Worm (Caenorhabditis elegans) whole organism, late embryonic: Measurements from ENCODE around the gene rde-12.

ENCODE experiments used
- C08G9.2 ChIP-seq: sonication (generic microtip); optimal IDR thresholded peaks from 2 replicates; lab custom pipeline; 2016; ENCODE audit warnings: mild to moderate bottlenecking, missing genetic modification characterization, moderate library complexity, missing compliant biosample characterization
- F13H6.1 ChIP-seq: sonication (generic microtip); optimal IDR thresholded peaks from 2 replicates; lab custom pipeline; 2016; ENCODE audit warnings: missing genetic modification characterization, missing compliant biosample characterization
- K09A11.1 ChIP-seq: sonication (generic microtip); optimal IDR thresholded peaks from 2 replicates; lab custom pipeline; 2017; ENCODE audit warnings: antibody characterized with exemption, mild to moderate bottlenecking, missing genetic modification characterization, missing compliant biosample characterization; ENCODE audit not compliant: insufficient read depth
- T23F11.4 ChIP-seq: fragments of 200-800 bp; sonication (Bioruptor generic); optimal IDR thresholded peaks from 2 replicates; lab custom pipeline; 2018; ENCODE audit warnings: mild to moderate bottlenecking, missing genetic modification characterization, missing compliant biosample characterization
- Y22D7AL.16 ChIP-seq: sonication (generic microtip); optimal IDR thresholded peaks from 2 replicates; lab custom pipeline; 2016; ENCODE audit warnings: missing genetic modification characterization, missing compliant biosample characterization
- ahr-1 ChIP-seq: sonication (generic microtip); optimal IDR thresholded peaks from 2 replicates; lab custom pipeline; 2016; ENCODE audit warnings: missing genetic modification characterization, missing compliant biosample characterization
- ama-1 ChIP-seq: fragments of 150-350 bp; optimal IDR thresholded peaks from 2 replicates; lab custom pipeline; 2014
- ceh-18 ChIP-seq: sonication (generic microtip); optimal IDR thresholded peaks from 2 replicates; lab custom pipeline; 2016; ENCODE audit warnings: missing genetic modification characterization, missing compliant biosample characterization
- ceh-24 ChIP-seq: sonication (generic microtip); optimal IDR thresholded peaks from 2 replicates; lab custom pipeline; 2016; ENCODE audit warnings: mild to moderate bottlenecking, missing genetic modification characterization, missing compliant biosample characterization
- ceh-31 ChIP-seq: sonication (generic microtip); optimal IDR thresholded peaks from 2 replicates; lab custom pipeline; 2016; ENCODE audit warnings: missing genetic modification characterization, missing compliant biosample characterization
- ceh-34 ChIP-seq: sonication (generic microtip); optimal IDR thresholded peaks from 2 replicates; lab custom pipeline; 2016; ENCODE audit warnings: mild to moderate bottlenecking, missing genetic modification characterization, missing compliant biosample characterization
- ceh-45 ChIP-seq: fragments of 200-800 bp; sonication (Bioruptor generic); IDR thresholded peaks from 2 replicates; pipeline ENCODE4 v1.3.6; 2022; ENCODE audit warnings: missing genetic modification reagents, missing genetic modification characterization, missing compliant biosample characterization
- ceh-48 ChIP-seq: sonication (generic microtip); optimal IDR thresholded peaks from 2 replicates; lab custom pipeline; 2016; ENCODE audit warnings: missing genetic modification characterization, inconsistent platforms, missing compliant biosample characterization
- ceh-6 ChIP-seq: fragments of 200-800 bp; sonication (Bioruptor generic); optimal IDR thresholded peaks from 2 replicates; lab custom pipeline; 2018; ENCODE audit warnings: mild to moderate bottlenecking, missing genetic modification characterization, missing compliant biosample characterization
- ceh-9 ChIP-seq: sonication (generic microtip); optimal IDR thresholded peaks from 2 replicates; lab custom pipeline; 2016; ENCODE audit warnings: mild to moderate bottlenecking, missing genetic modification characterization, inconsistent platforms, missing compliant biosample characterization
- dve-1 ChIP-seq: sonication (generic microtip); optimal IDR thresholded peaks from 2 replicates; lab custom pipeline; 2017; ENCODE audit warnings: antibody characterized with exemption, mild to moderate bottlenecking, missing genetic modification characterization, missing compliant biosample characterization
- elt-2 ChIP-seq: sonication (generic microtip); optimal IDR thresholded peaks from 2 replicates; lab custom pipeline; 2016; ENCODE audit warnings: missing genetic modification reagents, missing genetic modification characterization, missing compliant biosample characterization
- elt-4 ChIP-seq: sonication (generic microtip); optimal IDR thresholded peaks from 2 replicates; lab custom pipeline; 2016; ENCODE audit warnings: missing genetic modification characterization, missing compliant biosample characterization
- ets-4 ChIP-seq: sonication (generic microtip); optimal IDR thresholded peaks from 2 replicates; lab custom pipeline; 2016; ENCODE audit warnings: missing genetic modification characterization, missing compliant biosample characterization
- hlh-15 ChIP-seq: sonication (generic microtip); optimal IDR thresholded peaks from 2 replicates; lab custom pipeline; 2016; ENCODE audit warnings: missing genetic modification characterization, missing compliant biosample characterization
- hlh-30 ChIP-seq: sonication (generic microtip); optimal IDR thresholded peaks from 2 replicates; lab custom pipeline; 2017; ENCODE audit warnings: antibody characterized with exemption, missing genetic modification characterization, missing compliant biosample characterization; ENCODE audit not compliant: insufficient read depth
- mec-3 ChIP-seq: sonication (generic microtip); optimal IDR thresholded peaks from 2 replicates; lab custom pipeline; 2016; ENCODE audit warnings: borderline replicate concordance, missing genetic modification characterization, missing compliant biosample characterization
- nfya-1 ChIP-seq: sonication (generic microtip); optimal IDR thresholded peaks from 2 replicates; lab custom pipeline; 2017; ENCODE audit warnings: missing genetic modification characterization, mild to moderate bottlenecking, missing compliant biosample characterization, antibody characterized with exemption, moderate library complexity
- nhr-11 ChIP-seq: fragments of 150-350 bp; optimal IDR thresholded peaks from 2 replicates; lab custom pipeline; 2014; ENCODE audit warnings: missing biosample characterization, missing genetic modification characterization
- nhr-232 ChIP-seq: sonication (generic microtip); optimal IDR thresholded peaks from 2 replicates; lab custom pipeline; 2016; ENCODE audit warnings: missing genetic modification characterization, missing compliant biosample characterization
- pag-3 ChIP-seq: sonication (generic microtip); optimal IDR thresholded peaks from 2 replicates; lab custom pipeline; 2016; ENCODE audit warnings: missing compliant biosample characterization, missing genetic modification characterization, borderline replicate concordance
- pqm-1 ChIP-seq: sonication (generic microtip); optimal IDR thresholded peaks from 2 replicates; lab custom pipeline; 2016; ENCODE audit warnings: missing genetic modification characterization, missing compliant biosample characterization
- pros-1 ChIP-seq: fragments of 150-350 bp; optimal IDR thresholded peaks from 2 replicates; lab custom pipeline; 2014; ENCODE audit warnings: missing biosample characterization, missing genetic modification reagents, missing genetic modification characterization
- ref-2 ChIP-seq: sonication (generic microtip); optimal IDR thresholded peaks from 2 replicates; lab custom pipeline; 2016; ENCODE audit warnings: missing genetic modification characterization, missing compliant biosample characterization
- syd-9 ChIP-seq: sonication (generic microtip); optimal IDR thresholded peaks from 2 replicates; lab custom pipeline; 2016; ENCODE audit warnings: mild to moderate bottlenecking, missing genetic modification characterization, moderate library complexity, missing compliant biosample characterization
- tbx-2 ChIP-seq: sonication (generic microtip); optimal IDR thresholded peaks from 2 replicates; lab custom pipeline; 2016; ENCODE audit warnings: missing genetic modification characterization, missing compliant biosample characterization
- unc-42 ChIP-seq: sonication (generic microtip); optimal IDR thresholded peaks from 2 replicates; lab custom pipeline; 2016; ENCODE audit warnings: missing genotype, missing genetic modification characterization, missing compliant biosample characterization
- unc-55 ChIP-seq: sonication (generic microtip); optimal IDR thresholded peaks from 2 replicates; lab custom pipeline; 2017; ENCODE audit warnings: missing biosample characterization, missing genetic modification reagents, missing genetic modification characterization
- ztf-16 ChIP-seq: sonication (generic microtip); optimal IDR thresholded peaks from 2 replicates; lab custom pipeline; 2017; ENCODE audit warnings: missing genetic modification characterization, missing compliant biosample characterization

Gene rde-12

DNA sequence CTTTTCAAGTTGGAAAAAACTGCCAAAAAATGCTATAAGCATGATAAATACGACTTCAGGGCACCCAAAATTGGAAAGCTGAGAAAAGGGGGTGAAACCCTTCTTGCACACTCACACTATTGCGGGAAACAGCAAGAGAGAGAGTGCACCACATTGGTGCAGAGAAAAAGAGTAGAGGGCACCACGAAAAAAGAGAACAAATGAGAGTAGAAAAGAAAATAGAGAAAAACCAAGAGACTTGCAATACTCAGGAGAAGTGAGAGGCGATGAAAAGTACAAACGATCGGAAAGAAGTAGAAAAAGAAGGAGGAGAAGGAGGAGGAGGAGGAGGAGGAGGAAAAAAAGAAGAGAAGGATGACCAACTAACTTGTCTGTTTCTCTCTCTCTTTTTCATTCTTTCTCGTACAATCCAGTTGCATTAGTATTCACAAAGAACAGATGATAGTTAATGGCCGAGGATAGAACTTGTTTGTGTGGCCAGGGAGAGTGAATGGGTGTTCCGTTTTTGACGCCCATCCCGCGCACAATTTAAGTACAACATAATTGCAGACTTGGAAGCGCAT lies 9.9 kb upstream of the rde-12 start:
- TF ChIP-seq ceh-18, result peak; percentile 41
- TF ChIP-seq K09A11.1 (tag; lab: Kevin White, UChicago), result peak; percentile 5
- TF ChIP-seq F13H6.1, result peak; percentile 20
- no peak for TF ChIP-seq mec-3
- TF ChIP-seq ceh-31 (tag; lab: Kevin White, UChicago), result peak; percentile 78
- TF ChIP-seq ztf-16 (tag; lab: Kevin White, UChicago), result no peak
- peak; percentile 3 for TF ChIP-seq C08G9.2 (tag; lab: Kevin White, UChicago)
- peak; percentile 65 for TF ChIP-seq nfya-1 (tag; lab: Kevin White, UChicago)
- TF ChIP-seq ceh-48 (tag; lab: Kevin White, UChicago), result peak; percentile 18
- TF ChIP-seq unc-55 (GFP tag; lab: Kevin White, UChicago), result peak; percentile 52
- peak; percentile 22 for TF ChIP-seq pros-1 (tag; lab: Kevin White, UChicago)
- TF ChIP-seq T23F11.4 (GFP tag; lab: Kevin White, UChicago), result no peak
- peak; percentile 21 for TF ChIP-seq dve-1 (tag; lab: Kevin White, UChicago)
- no peak for TF ChIP-seq nhr-11 (tag; lab: Kevin White, UChicago)
- TF ChIP-seq ref-2 (tag; lab: Kevin White, UChicago), result peak; percentile 53
- TF ChIP-seq elt-4, result no peak
- no peak for TF ChIP-seq nhr-232 (tag; lab: Kevin White, UChicago)
- TF ChIP-seq unc-42 (tag; lab: Kevin White, UChicago), result peak; percentile 59
- no peak for TF ChIP-seq Y22D7AL.16 (tag; lab: Kevin White, UChicago)
- peak; percentile 55 for TF ChIP-seq ceh-34 (tag; lab: Kevin White, UChicago)
- TF ChIP-seq tbx-2, result peak; percentile 62

DNA sequence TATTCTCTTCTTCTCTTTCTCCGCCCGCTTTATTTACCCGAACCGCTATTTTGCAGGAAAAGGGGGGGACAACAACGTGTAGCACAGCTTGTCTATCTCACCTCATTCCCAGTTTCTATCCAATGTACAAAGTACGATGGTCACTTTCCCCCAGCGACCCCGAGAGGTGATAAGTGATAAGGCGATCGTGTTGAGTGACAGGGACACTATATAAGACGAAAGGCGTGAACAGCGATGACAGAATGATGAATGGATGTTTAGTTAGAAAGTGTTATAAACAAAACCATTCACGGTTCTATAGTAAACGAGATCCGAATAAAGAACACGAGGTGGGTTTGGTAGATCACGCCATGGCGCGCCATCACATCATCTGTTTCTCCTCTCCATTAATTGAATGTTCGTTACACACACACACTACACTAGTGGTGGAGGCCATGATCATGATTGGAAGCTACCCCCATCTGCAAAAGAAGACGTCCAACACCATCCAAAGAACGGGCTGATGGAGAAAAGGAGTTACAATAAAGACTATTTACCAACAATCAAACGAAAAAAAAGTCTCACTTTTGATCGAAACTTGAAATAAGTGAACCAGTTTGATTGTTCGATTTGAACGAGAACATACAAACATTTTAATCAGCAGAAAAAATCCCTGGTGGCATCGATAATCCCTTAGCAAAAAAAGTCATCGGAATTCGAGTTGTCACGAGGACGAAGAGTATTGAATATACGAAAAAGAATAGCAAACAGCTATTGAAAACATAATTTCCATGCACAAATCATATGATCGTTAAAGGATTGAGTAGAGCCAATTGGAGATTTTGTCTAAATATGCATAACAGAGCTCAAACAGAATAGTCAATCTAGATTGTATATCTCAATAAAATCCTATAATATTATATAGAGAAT lies 8.6 kb upstream of the rde-12 start:
- no peak for TF ChIP-seq pag-3 (tag; lab: Kevin White, UChicago)
- TF ChIP-seq unc-55 (GFP tag; lab: Kevin White, UChicago), result peak; percentile 57
- no peak for TF ChIP-seq ceh-24 (tag; lab: Kevin White, UChicago)
- TF ChIP-seq ceh-31 (tag; lab: Kevin White, UChicago), result no peak
- peak; percentile 29 for TF ChIP-seq ref-2 (tag; lab: Kevin White, UChicago)
- TF ChIP-seq ets-4 (tag; lab: Kevin White, UChicago), result no peak
- no peak for TF ChIP-seq K09A11.1 (tag; lab: Kevin White, UChicago)
- peak; percentile 53 for TF ChIP-seq elt-2 (tag; lab: Kevin White, UChicago)
- TF ChIP-seq syd-9 (tag; lab: Kevin White, UChicago), result no peak
- no peak for TF ChIP-seq ceh-6 (GFP tag; lab: Kevin White, UChicago)
- TF ChIP-seq ahr-1 (tag; lab: Kevin White, UChicago), result no peak
- no peak for TF ChIP-seq ama-1
- no peak for TF ChIP-seq ceh-9 (tag; lab: Kevin White, UChicago)
- no peak for TF ChIP-seq F13H6.1
- no peak for TF ChIP-seq hlh-15 (tag; lab: Kevin White, UChicago)
- TF ChIP-seq ztf-16 (tag; lab: Kevin White, UChicago), result no peak
- TF ChIP-seq, all 69 proteins: peak for 3

DNA sequence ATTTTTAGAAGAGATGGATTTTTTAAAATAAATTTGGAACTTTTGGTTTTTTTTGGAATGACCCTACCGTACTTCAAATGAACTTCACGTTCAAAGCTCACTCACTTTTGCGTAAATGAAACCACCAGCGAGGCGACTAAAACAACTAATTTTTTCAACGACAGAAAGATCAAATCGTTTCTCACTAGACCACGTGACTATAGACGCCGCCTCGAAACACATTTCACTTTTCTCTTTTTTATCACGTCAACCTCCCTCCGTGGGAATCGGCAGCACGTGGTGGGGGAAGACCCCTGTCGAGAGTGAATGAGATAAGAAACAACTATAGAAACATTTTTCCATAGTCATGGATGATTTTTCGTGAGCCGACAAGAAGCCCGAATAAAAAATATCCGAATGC lies 7.9 kb upstream of the rde-12 start:
- TF ChIP-seq ceh-18 (peak; percentile 19), hlh-30 (tag; lab: Kevin White, UChicago) (peak; percentile 71), pqm-1 (no peak), elt-2 (tag; lab: Kevin White, UChicago) (peak; percentile 57), ceh-45 (no peak), ceh-31 (tag; lab: Kevin White, UChicago) (no peak)
